Fruit fly (Drosophila melanogaster): ENCODE results near the gene CG8813.

The CG8813 gene

dm6 chr2L:2830341-2830800 is 39.1 kb upstream of the CG8813 start (continued):
- TF ChIP-seq hb (GFP tag; IDR thresholded peaks at IDR 0.05; ENCODE audit: partially characterized antibody) (no peak), CG12659 (GFP tag; optimal IDR thresholded peaks at IDR 0.05) (peak; percentile 94), CG14667 (GFP tag; IDR thresholded peaks at IDR 0.05) (peak; percentile 57; the same call in 1 of the 2 replicates), fru (optimal IDR thresholded peaks at IDR 0.05) (no peak), CTCF (GFP tag; optimal IDR thresholded peaks at IDR 0.05) (peak; percentile 45), Hey (tag; optimal IDR thresholded peaks at IDR 0.05) (no peak), CG4360 (GFP tag; IDR thresholded peaks at IDR 0.05) (no peak), emc (GFP tag; optimal IDR thresholded peaks at IDR 0.05) (no peak), CG6175 (GFP tag; IDR thresholded peaks at IDR 0.05) (no peak), CG12155 (GFP tag; optimal IDR thresholded peaks at IDR 0.05) (peak; percentile 71), CG3065 (GFP tag; optimal IDR thresholded peaks at IDR 0.05) (peak; percentile 17), CG6654 (GFP tag; optimal IDR thresholded peaks at IDR 0.05) (peak; percentile 72), CG6683 (GFP tag; optimal IDR thresholded peaks at IDR 0.05) (peak; percentile 77), CG13775 (GFP tag; optimal IDR thresholded peaks at IDR 0.05) (peak; percentile 92), CG9437 (GFP tag; optimal IDR thresholded peaks at IDR 0.05) (peak; percentile 88), CkIIα-i1 (GFP tag; IDR thresholded peaks at IDR 0.05) (no peak), CG17328 (GFP tag; IDR thresholded peaks at IDR 0.05) (no peak; the same call in none of the 2 replicates), zen (tag; optimal IDR thresholded peaks at IDR 0.05) (peak; percentile 65), Spps (tag; optimal IDR thresholded peaks at IDR 0.05) (peak; percentile 90), CG12219 (GFP tag; optimal IDR thresholded peaks at IDR 0.05) (peak; percentile 72), crp (GFP tag; optimal IDR thresholded peaks at IDR 0.05) (peak in 1 of 2 experiments; percentile 48), C15 (GFP tag; IDR thresholded peaks at IDR 0.05) (peak; percentile 62; the same call in 1 of the 3 replicates), CG9797 (GFP tag; optimal IDR thresholded peaks at IDR 0.05) (peak; percentile 32), Trl (optimal IDR thresholded peaks at IDR 0.05) (peak in 1 of 2 experiments; percentile 41), Trl (GFP tag; optimal IDR thresholded peaks at IDR 0.05) (peak; percentile 35), CG7745 (tag; optimal IDR thresholded peaks at IDR 0.05) (no peak), BEAF-32 (GFP tag; optimal IDR thresholded peaks at IDR 0.05) (no peak), CG7556 (GFP tag; optimal IDR thresholded peaks at IDR 0.05) (peak; percentile 97), CG10431 (GFP tag; optimal IDR thresholded peaks at IDR 0.05) (peak; percentile 72), Fer2 (tag; optimal IDR thresholded peaks at IDR 0.05) (peak; percentile 63), CG18764 (GFP tag; optimal IDR thresholded peaks at IDR 0.05) (peak; percentile 69), gcm2 (GFP tag; optimal IDR thresholded peaks at IDR 0.05) (peak; percentile 72), sna (GFP tag; IDR thresholded peaks at IDR 0.05; ENCODE audit: partially characterized antibody) (no peak), CG1832 (GFP tag; optimal IDR thresholded peaks at IDR 0.05) (no peak), twi (tag; optimal IDR thresholded peaks at IDR 0.05) (peak; percentile 86), Bdp1 (GFP tag; optimal IDR thresholded peaks at IDR 0.05) (peak; percentile 38), ci (GFP tag; IDR thresholded peaks at IDR 0.05) (peak; percentile 76), chn (GFP tag; optimal IDR thresholded peaks at IDR 0.05) (peak; percentile 68), pum (GFP tag; optimal IDR thresholded peaks at IDR 0.05) (peak; percentile 60), CG6813 (GFP tag; optimal IDR thresholded peaks at IDR 0.05) (peak; percentile 86), cato (GFP tag; optimal IDR thresholded peaks at IDR 0.05; ENCODE audit: borderline replicate concordance) (peak; percentile 55), CG10565 (GFP tag; optimal IDR thresholded peaks at IDR 0.05) (peak; percentile 39), PHDP (tag; optimal IDR thresholded peaks at IDR 0.05) (peak; percentile 85), salm (tag; optimal IDR thresholded peaks at IDR 0.05) (peak; percentile 77), gsb-n (tag; optimal IDR thresholded peaks at IDR 0.05) (peak; percentile 86), Hmr (GFP tag; optimal IDR thresholded peaks at IDR 0.05) (peak; percentile 87), chm (GFP tag; IDR thresholded peaks at IDR 0.05) (peak; percentile 46; the same call in 1 of the 2 replicates), nau (GFP tag; optimal IDR thresholded peaks at IDR 0.05) (peak; percentile 84), crol (GFP tag; IDR thresholded peaks at IDR 0.05) (0 out of 2 replicates have a peak, but pooled peaks have one; percentile 1), ranshi (GFP tag; IDR thresholded peaks at IDR 0.05) (peak; percentile 42; the same call in 1 of the 2 replicates), Deaf1 (tag; optimal IDR thresholded peaks at IDR 0.05) (peak; percentile 54)
